Worm (Caenorhabditis elegans): ENCODE results near the gene crp-1.

DNA sequence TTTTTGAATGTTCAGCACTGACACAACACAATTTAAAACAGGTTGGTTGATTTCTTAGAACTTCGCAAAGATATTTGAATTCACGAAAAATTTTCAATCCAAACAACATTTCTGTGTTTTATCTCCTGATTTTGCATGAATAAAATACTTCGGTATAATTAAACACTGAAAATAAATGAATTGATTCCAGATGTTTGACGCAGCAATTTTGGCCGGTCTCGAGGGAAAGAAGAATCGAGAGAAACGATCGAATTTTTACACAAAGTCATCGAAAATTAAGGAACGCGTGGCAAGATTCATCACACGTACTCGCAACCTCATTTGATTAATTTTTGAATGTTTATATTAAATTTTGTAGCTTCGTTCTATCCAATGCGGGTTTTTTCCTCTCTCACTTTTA lies 14.2 kb upstream of the crp-1 start:
- TF ChIP-seq ztf-29 (GFP tag; IDR thresholded peaks at IDR 0.05), result no peak
- no peak for TF ChIP-seq tab-1 (GFP tag; IDR thresholded peaks at IDR 0.05)
- no peak for TF ChIP-seq ztf-23 (GFP tag; IDR thresholded peaks at IDR 0.05)
- TF ChIP-seq flt-1 (GFP tag; IDR thresholded peaks at IDR 0.05), result no peak
- TF ChIP-seq cog-1 (tag; optimal IDR thresholded peaks at IDR 0.05), result no peak
- TF ChIP-seq klf-2 (GFP tag; conservative IDR thresholded peaks at IDR 0.05), result no peak

Data from whole organism, midembryonic.